Worm (Caenorhabditis elegans): Measurements from ENCODE around the gene B0546.4.
A peak's percentile ranks its signal among the peaks of the same experiment; 100 is the strongest.

DNA sequence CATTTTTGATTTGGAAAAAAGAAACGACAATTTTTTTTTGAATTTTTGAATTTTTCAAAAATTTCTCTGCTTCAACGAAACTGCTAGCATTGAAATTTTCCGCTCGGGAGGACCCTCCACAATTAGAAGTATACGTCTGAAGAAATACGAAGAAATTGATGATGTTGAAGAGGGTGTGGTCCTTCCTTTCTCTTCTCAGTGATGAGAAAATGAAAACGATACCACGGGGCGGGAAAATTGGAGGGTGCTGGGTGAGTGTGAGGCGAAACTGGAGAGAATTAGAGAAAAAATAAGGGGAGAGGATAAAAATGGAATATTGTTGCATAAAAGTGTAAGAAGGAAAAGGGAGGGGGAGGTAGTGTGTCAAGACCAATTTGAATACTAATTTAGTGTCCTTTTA is 31.9 kb downstream of the B0546.4 start:
- TF ChIP-seq zip-8 (tag; optimal IDR thresholded peaks at IDR 0.05) = no peak
- TF ChIP-seq mab-5 (tag; optimal IDR thresholded peaks at IDR 0.05) = no peak
- TF ChIP-seq snpc-4 (tag; optimal IDR thresholded peaks at IDR 0.05) = no peak
- TF ChIP-seq ces-1 (GFP tag; optimal IDR thresholded peaks at IDR 0.05) = peak; percentile 11
- no peak for TF ChIP-seq pha-4 (tag; optimal IDR thresholded peaks at IDR 0.05)
- TF ChIP-seq nhr-76 (tag; optimal IDR thresholded peaks at IDR 0.05) = no peak
- no peak for TF ChIP-seq unc-39 (tag; optimal IDR thresholded peaks at IDR 0.05)
- no peak for TF ChIP-seq lin-32 (GFP tag; optimal IDR thresholded peaks at IDR 0.05)
- no peak for TF ChIP-seq lin-13 (tag; optimal IDR thresholded peaks at IDR 0.05)
- no peak for TF ChIP-seq cnd-1 (tag; optimal IDR thresholded peaks at IDR 0.05)

Data from whole organism, mixed stage, embryonic.